Worm (Caenorhabditis elegans) whole organism, L1 larva: ENCODE data around the gene lgc-44.

Experiments
- lin-39 ChIP-seq: fragments of 150-350 bp; optimal IDR thresholded peaks from 2 replicates; lab custom pipeline; 2014; ENCODE audit warnings: missing biosample characterization, missing genetic modification reagents, missing genetic modification characterization
- pax-3 ChIP-seq: fragments of 200-800 bp; sonication (Bioruptor generic); optimal IDR thresholded peaks from 2 replicates; lab custom pipeline; 2018; ENCODE audit warnings: mild to moderate bottlenecking, missing genetic modification characterization, moderate library complexity, missing compliant biosample characterization

ce11 chrV:11629222-11630026, 43.0 kb downstream of the lgc-44 start, which contains the start of gene F35B12.10:
- TF ChIP-seq pax-3 (no peak), lin-39 (tag; lab: Kevin White, UChicago) (no peak)
